Comparison of ENCODE assay signal across 5 worm cellular contexts in genomic region chrIV:4650624-4651094, ce11.
A peak's percentile ranks its signal among the peaks of the same experiment; 100 is the strongest.
TF ChIP-seq lines count a peak whose summit lies in the region.

Gene ubc-9, plus strand, starts transcription at chrIV:4651044.

TF ChIP-seq in whole organism, L1 larva, 84 proteins besides CTCF, POLR2A, EP300 and RAD21 (continues in another document):
- TF ChIP-seq nhr-84 (tag; optimal IDR thresholded peaks at IDR 0.05; lab: Kevin White, UChicago) (no peak), efl-1 (optimal IDR thresholded peaks at IDR 0.05; lab: Kevin White, UChicago) (peak; percentile 71 to 72), efl-1 (GFP tag; optimal IDR thresholded peaks at IDR 0.05 in 1 of 2; lab: Kevin White, UChicago) (peak; percentile 64 to 96), unc-30 (tag; optimal IDR thresholded peaks at IDR 0.05; lab: Kevin White, UChicago) (no peak), lsy-2 (tag; optimal IDR thresholded peaks at IDR 0.05; lab: Kevin White, UChicago) (peak; percentile 74 to 76), nhr-47 (tag; optimal IDR thresholded peaks at IDR 0.05; lab: Kevin White, UChicago) (peak; percentile 82), ztf-11 (tag; optimal IDR thresholded peaks at IDR 0.05; lab: Kevin White, UChicago) (peak in 1 of 2 experiments; percentile 15), tbx-2 (tag; optimal IDR thresholded peaks at IDR 0.05; lab: Kevin White, UChicago) (peak; percentile 78), pqm-1 (tag; optimal IDR thresholded peaks at IDR 0.05; lab: Kevin White, UChicago) (no peak), lir-3 (tag; optimal IDR thresholded peaks at IDR 0.05; lab: Kevin White, UChicago; ENCODE audit: poor library complexity) (peak; percentile 39), fkh-10 (GFP tag; optimal IDR thresholded peaks at IDR 0.05; lab: Kevin White, UChicago) (no peak), lin-35 (GFP tag; optimal IDR thresholded peaks at IDR 0.05; lab: Kevin White, UChicago) (peak; percentile 77 to 85), xbp-1 (tag; optimal IDR thresholded peaks at IDR 0.05; lab: Kevin White, UChicago) (peak; percentile 70), hlh-17 (GFP tag; optimal IDR thresholded peaks at IDR 0.05; lab: Kevin White, UChicago; ENCODE audit: borderline replicate concordance) (no peak), tlp-1 (tag; optimal IDR thresholded peaks at IDR 0.05; lab: Kevin White, UChicago) (no peak), nhr-237 (tag; optimal IDR thresholded peaks at IDR 0.05; lab: Kevin White, UChicago) (no peak), ets-5 (GFP tag; IDR thresholded peaks at IDR 0.05; lab: Robert Waterston, UW) (no peak), sptf-1 (tag; optimal IDR thresholded peaks at IDR 0.05; lab: Kevin White, UChicago) (no peak)

TF ChIP-seq in whole organism, L3 larva, 47 proteins besides CTCF, POLR2A, EP300 and RAD21 (continues in another document):
- TF ChIP-seq skn-1 (tag; optimal IDR thresholded peaks at IDR 0.05; lab: Kevin White, UChicago), result peak; percentile 5
- no peak for TF ChIP-seq nhr-28 (tag; optimal IDR thresholded peaks at IDR 0.05; lab: Kevin White, UChicago)
- no peak for TF ChIP-seq nhr-76 (tag; optimal IDR thresholded peaks at IDR 0.05; lab: Kevin White, UChicago)
- no peak for TF ChIP-seq ceh-82 (tag; optimal IDR thresholded peaks at IDR 0.05; lab: Kevin White, UChicago)
- TF ChIP-seq ztf-4 (tag; optimal IDR thresholded peaks at IDR 0.05; lab: Kevin White, UChicago), result no peak
- no peak for TF ChIP-seq ceh-9 (tag; optimal IDR thresholded peaks at IDR 0.05; lab: Kevin White, UChicago)
- TF ChIP-seq nhr-11 (tag; optimal IDR thresholded peaks at IDR 0.05; lab: Kevin White, UChicago), result no peak
- peak; percentile 65 for TF ChIP-seq lin-39 (tag; optimal IDR thresholded peaks at IDR 0.05; lab: Kevin White, UChicago)
- peak; percentile 73 for TF ChIP-seq lin-15B (tag; optimal IDR thresholded peaks at IDR 0.05; lab: Kevin White, UChicago)
- no peak for TF ChIP-seq fos-1 (tag; optimal IDR thresholded peaks at IDR 0.05; lab: Kevin White, UChicago)
- TF ChIP-seq nhr-12 (tag; optimal IDR thresholded peaks at IDR 0.05; lab: Kevin White, UChicago), result no peak
- TF ChIP-seq unc-62 (GFP tag; optimal IDR thresholded peaks at IDR 0.05; lab: Kevin White, UChicago), result no peak
- no peak for TF ChIP-seq nhr-67 (tag; optimal IDR thresholded peaks at IDR 0.05; lab: Kevin White, UChicago)
- peak; percentile 54 for TF ChIP-seq elt-2 (tag; optimal IDR thresholded peaks at IDR 0.05; lab: Kevin White, UChicago)
- no peak for TF ChIP-seq nhr-237 (tag; optimal IDR thresholded peaks at IDR 0.05; lab: Kevin White, UChicago)
- no peak for TF ChIP-seq tbx-2 (tag; optimal IDR thresholded peaks at IDR 0.05; lab: Kevin White, UChicago)
- TF ChIP-seq egl-5 (tag; optimal IDR thresholded peaks at IDR 0.05; lab: Kevin White, UChicago), result peak; percentile 40
- no peak for TF ChIP-seq pqm-1 (tag; optimal IDR thresholded peaks at IDR 0.05; lab: Kevin White, UChicago)
- TF ChIP-seq eor-1 (tag; optimal IDR thresholded peaks at IDR 0.05; lab: Kevin White, UChicago), result no peak
- TF ChIP-seq ama-1 (optimal IDR thresholded peaks at IDR 0.05; lab: Kevin White, UChicago), result peak; percentile 55

TF ChIP-seq in whole organism, early embryonic, 17 proteins besides CTCF, POLR2A, EP300 and RAD21:
- TF ChIP-seq sea-1 (GFP tag; conservative IDR thresholded peaks at IDR 0.05; lab: Robert Waterston, UW), result 0 out of 2 replicates have a peak, but pooled peaks have one; percentile 58
- TF ChIP-seq tbx-37 (GFP tag; conservative IDR thresholded peaks at IDR 0.05; lab: Robert Waterston, UW), result no peak
- peak; percentile 65; the same call in 1 of the 2 replicates for TF ChIP-seq pes-1 (GFP tag; IDR thresholded peaks at IDR 0.05; lab: Robert Waterston, UW)
- no peak for TF ChIP-seq B0310.2 (tag; optimal IDR thresholded peaks at IDR 0.05; lab: Kevin White, UChicago)
- TF ChIP-seq ceh-36 (tag; optimal IDR thresholded peaks at IDR 0.05; lab: Kevin White, UChicago), result peak; percentile 6
- TF ChIP-seq F13C5.2 (tag; optimal IDR thresholded peaks at IDR 0.05; lab: Kevin White, UChicago), result peak; percentile 53

TF ChIP-seq in whole organism, midembryonic, 9 proteins besides CTCF, POLR2A, EP300 and RAD21:
- TF ChIP-seq tab-1 (GFP tag; IDR thresholded peaks at IDR 0.05; lab: Robert Waterston, UW) (0 out of 2 replicates have a peak, but pooled peaks have one; percentile 55), ztf-29 (GFP tag; IDR thresholded peaks at IDR 0.05; lab: Robert Waterston, UW) (no peak), med-1 (GFP tag; optimal IDR thresholded peaks at IDR 0.05; lab: Kevin White, UChicago; ENCODE audit: insufficient read depth) (no peak), flt-1 (GFP tag; IDR thresholded peaks at IDR 0.05; lab: Robert Waterston, UW) (peak; percentile 58; the same call in 1 of the 2 replicates), T22C8.4 (GFP tag; IDR thresholded peaks at IDR 0.05; lab: Robert Waterston, UW) (peak; percentile 99), ztf-23 (GFP tag; IDR thresholded peaks at IDR 0.05; lab: Robert Waterston, UW) (0 out of 2 replicates have a peak, but pooled peaks have one; percentile 45)

TF ChIP-seq in whole organism, young adult, 124 proteins besides CTCF, POLR2A, EP300 and RAD21 (continues in another document):
- no peak for TF ChIP-seq rec-8 (tag; optimal IDR thresholded peaks at IDR 0.05; lab: Kevin White, UChicago)
- no peak for TF ChIP-seq tbx-9 (tag; optimal IDR thresholded peaks at IDR 0.05; lab: Kevin White, UChicago; ENCODE audit: borderline replicate concordance)
- TF ChIP-seq nfya-1 (tag; optimal IDR thresholded peaks at IDR 0.05; lab: Kevin White, UChicago; ENCODE audit: borderline replicate concordance, insufficient read depth), result no peak
- peak; percentile 81 for TF ChIP-seq B0336.3 (GFP tag; IDR thresholded peaks at IDR 0.05; lab: Robert Waterston, UW)
- TF ChIP-seq B0019.2 (GFP tag; conservative IDR thresholded peaks at IDR 0.05; lab: Robert Waterston, UW), result 0 out of 2 replicates have a peak, but pooled peaks have one; percentile 24
- peak; percentile 89 for TF ChIP-seq ekl-4 (GFP tag; IDR thresholded peaks at IDR 0.05; lab: Robert Waterston, UW)
- TF ChIP-seq him-1 (tag; optimal IDR thresholded peaks at IDR 0.05; lab: Kevin White, UChicago), result peak; percentile 18
- no peak for TF ChIP-seq nhr-120 (GFP tag; IDR thresholded peaks at IDR 0.05; lab: Robert Waterston, UW)
- TF ChIP-seq attf-5 (GFP tag; optimal IDR thresholded peaks at IDR 0.05; lab: Kevin White, UChicago), result peak; percentile 92
- no peak for TF ChIP-seq Y53F4B.3 (GFP tag; IDR thresholded peaks at IDR 0.05; lab: Robert Waterston, UW)
- no peak for TF ChIP-seq F37B4.10 (GFP tag; IDR thresholded peaks at IDR 0.05; lab: Robert Waterston, UW)
- peak; percentile 74 for TF ChIP-seq athp-1 (tag; optimal IDR thresholded peaks at IDR 0.05; lab: Kevin White, UChicago)
- TF ChIP-seq hlh-26 (GFP tag; conservative IDR thresholded peaks at IDR 0.05; lab: Robert Waterston, UW), result no peak
- peak; percentile 83; the same call in 1 of the 2 replicates for TF ChIP-seq C17E4.6 (GFP tag; IDR thresholded peaks at IDR 0.05; lab: Robert Waterston, UW)
- no peak for TF ChIP-seq sptf-2 (GFP tag; optimal IDR thresholded peaks at IDR 0.05; lab: Kevin White, UChicago)
- peak; percentile 92 for TF ChIP-seq cebp-1 (GFP tag; IDR thresholded peaks at IDR 0.05; lab: Robert Waterston, UW)
- TF ChIP-seq cebp-1 (tag; optimal IDR thresholded peaks at IDR 0.05; lab: Kevin White, UChicago), result peak; percentile 99
- TF ChIP-seq F23B12.7 (tag; optimal IDR thresholded peaks at IDR 0.05; lab: Kevin White, UChicago; ENCODE audit: insufficient read depth), result peak; percentile 50
- TF ChIP-seq ceh-91 (GFP tag; IDR thresholded peaks at IDR 0.05; lab: Robert Waterston, UW), result peak; percentile 83
- no peak for TF ChIP-seq nfya-2 (GFP tag; IDR thresholded peaks at IDR 0.05; lab: Robert Waterston, UW)
- peak; percentile 46 for TF ChIP-seq nhr-80 (tag; optimal IDR thresholded peaks at IDR 0.05; lab: Kevin White, UChicago)
- peak; percentile 10 to 56 (median 54) for TF ChIP-seq lin-35 (GFP tag; optimal IDR thresholded peaks at IDR 0.05; lab: Kevin White, UChicago)
- TF ChIP-seq attf-3 (GFP tag; conservative IDR thresholded peaks at IDR 0.05; lab: Robert Waterston, UW), result no peak
- TF ChIP-seq xnd-1 (tag; optimal IDR thresholded peaks at IDR 0.05; lab: Kevin White, UChicago), result peak; percentile 90
- TF ChIP-seq hmg-1.2 (GFP tag; IDR thresholded peaks at IDR 0.05; lab: Robert Waterston, UW), result peak; percentile 67
- peak; percentile 53; the same call in 1 of the 2 replicates for TF ChIP-seq attf-6 (GFP tag; IDR thresholded peaks at IDR 0.05; lab: Robert Waterston, UW)
- no peak for TF ChIP-seq zim-3 (tag; optimal IDR thresholded peaks at IDR 0.05; lab: Kevin White, UChicago)
- no peak for TF ChIP-seq bed-1 (GFP tag; IDR thresholded peaks at IDR 0.05; lab: Robert Waterston, UW)
- TF ChIP-seq F39B2.1 (GFP tag; IDR thresholded peaks at IDR 0.05; lab: Robert Waterston, UW), result no peak
- peak; percentile 54 for TF ChIP-seq K12H6.12 (tag; optimal IDR thresholded peaks at IDR 0.05; lab: Kevin White, UChicago)
- TF ChIP-seq snpc-1.1 (tag; optimal IDR thresholded peaks at IDR 0.05; lab: Kevin White, UChicago; ENCODE audit: insufficient read depth), result no peak
- TF ChIP-seq ztf-26 (tag; optimal IDR thresholded peaks at IDR 0.05; lab: Kevin White, UChicago), result peak; percentile 17
- TF ChIP-seq ztf-3 (GFP tag; optimal IDR thresholded peaks at IDR 0.05; lab: Kevin White, UChicago), result no peak
- peak in 1 of 2 experiments; percentile 31 for TF ChIP-seq let-607 (tag; optimal IDR thresholded peaks at IDR 0.05; lab: Kevin White, UChicago)
- TF ChIP-seq ama-1 (optimal IDR thresholded peaks at IDR 0.05; lab: Kevin White, UChicago), result no peak
- TF ChIP-seq ama-1 (GFP tag; optimal IDR thresholded peaks at IDR 0.05; lab: Kevin White, UChicago), result no peak
- peak; percentile 58; the same call in 1 of the 2 replicates for TF ChIP-seq Y95B8A.8 (GFP tag; IDR thresholded peaks at IDR 0.05; lab: Robert Waterston, UW)
- TF ChIP-seq rpc-1 (optimal IDR thresholded peaks at IDR 0.05; lab: Kevin White, UChicago), result peak; percentile 15
- TF ChIP-seq rpc-1 (tag; optimal IDR thresholded peaks at IDR 0.05; lab: Kevin White, UChicago), result no peak
- peak; percentile 70 for TF ChIP-seq Y67H2A.10 (GFP tag; conservative IDR thresholded peaks at IDR 0.05; lab: Robert Waterston, UW)
- TF ChIP-seq lsl-1 (GFP tag; optimal IDR thresholded peaks at IDR 0.05; lab: Kevin White, UChicago), result peak; percentile 82
- no peak for TF ChIP-seq Y79H2A.3 (GFP tag; conservative IDR thresholded peaks at IDR 0.05; lab: Robert Waterston, UW)
- TF ChIP-seq ccch-3 (GFP tag; optimal IDR thresholded peaks at IDR 0.05; lab: Kevin White, UChicago), result no peak
- no peak for TF ChIP-seq mxl-1 (tag; optimal IDR thresholded peaks at IDR 0.05; lab: Kevin White, UChicago)
- peak; percentile 80 for TF ChIP-seq nfyb-1 (GFP tag; IDR thresholded peaks at IDR 0.05; lab: Robert Waterston, UW)
- no peak for TF ChIP-seq chd-7 (tag; optimal IDR thresholded peaks at IDR 0.05; lab: Kevin White, UChicago)

Comparison
In these comparisons a context has a peak if more than half of its experiments do, and no peak if none do; other contexts are left out.
1. Of the 8 proteins assayed by ChIP-seq in both whole organism, young adult and whole organism, L1 larva: peak only in whole organism, young adult: unc-130; only in whole organism, L1 larva: none; in both: dpl-1, efl-1, lin-35, nhr-90 and snpc-4; in neither: 2.